Worm (Caenorhabditis elegans) whole organism, L3 larva: Measurements from ENCODE around the gene lec-3.
A peak's percentile ranks its signal among the peaks of the same experiment; 100 is the strongest.

Experiments used
- R02D3.7 ChIP-seq: fragments of 150-350 bp; optimal IDR thresholded peaks from 2 replicates; lab custom pipeline; 2014; ENCODE audit warnings: missing biosample characterization, missing genetic modification characterization
- ZK546.5 ChIP-seq: sonication (generic microtip); optimal IDR thresholded peaks from 2 replicates; lab custom pipeline; 2017; ENCODE audit warnings: missing biosample characterization, missing genetic modification characterization
- aly-2 ChIP-seq: fragments of 150-350 bp; optimal IDR thresholded peaks from 2 replicates; lab custom pipeline; 2014; ENCODE audit warnings: missing biosample characterization, missing genetic modification characterization
- ceh-9 ChIP-seq: sonication (generic microtip); optimal IDR thresholded peaks from 2 replicates; lab custom pipeline; 2018; ENCODE audit warnings: missing biosample characterization, missing genetic modification characterization
- egl-27 ChIP-seq: sonication (generic microtip); optimal IDR thresholded peaks from 4 replicates; lab custom pipeline; 2017; ENCODE audit warnings: missing biosample characterization, missing genetic modification reagents, missing genetic modification characterization
- egl-5 ChIP-seq: fragments of 150-350 bp; optimal IDR thresholded peaks from 2 replicates; lab custom pipeline; 2017; ENCODE audit warnings: missing biosample characterization, missing genetic modification reagents, missing genetic modification characterization, inconsistent platforms
- elt-1 ChIP-seq: fragments of 150-350 bp; optimal IDR thresholded peaks from 2 replicates; lab custom pipeline; 2014; ENCODE audit warnings: missing biosample characterization, missing genetic modification characterization
- elt-2 ChIP-seq: sonication (generic microtip); optimal IDR thresholded peaks from 2 replicates; lab custom pipeline; 2016; ENCODE audit warnings: missing genetic modification reagents, mild to moderate bottlenecking, missing genetic modification characterization, missing compliant biosample characterization
- elt-3 ChIP-seq, 3 experiments: fragments of 150-350 bp in 1 of 3; sonication (generic microtip) in 2 of 3; optimal IDR thresholded peaks; 2 replicates in 2 of 3; 4 replicates in 1 of 3; lab custom pipeline; 2014 to 2017; ENCODE audit warnings: missing biosample characterization in 3 of 3, missing genetic modification characterization in 3 of 3
- fkh-10 ChIP-seq: sonication (generic microtip); optimal IDR thresholded peaks from 2 replicates; lab custom pipeline; 2017; ENCODE audit warnings: missing biosample characterization, missing genetic modification reagents, missing genetic modification characterization
- fkh-2 ChIP-seq: fragments of 150-350 bp; optimal IDR thresholded peaks from 2 replicates; lab custom pipeline; 2014; ENCODE audit warnings: missing biosample characterization, missing genetic modification reagents, missing genetic modification characterization
- jun-1 ChIP-seq: fragments of 150-350 bp; optimal IDR thresholded peaks from 2 replicates; lab custom pipeline; 2014; ENCODE audit warnings: missing biosample characterization, missing genetic modification reagents, missing genetic modification characterization
- lin-15B ChIP-seq: fragments of 150-350 bp; optimal IDR thresholded peaks from 2 replicates; lab custom pipeline; 2014; ENCODE audit warnings: missing biosample characterization, missing genetic modification characterization
- lin-39 ChIP-seq: fragments of 150-350 bp; optimal IDR thresholded peaks from 2 replicates; lab custom pipeline; 2018; ENCODE audit warnings: missing biosample characterization, missing genetic modification reagents, missing genetic modification characterization
- mdl-1 ChIP-seq: fragments of 150-350 bp; optimal IDR thresholded peaks from 2 replicates; lab custom pipeline; 2014; ENCODE audit warnings: missing biosample characterization, missing genetic modification characterization
- mml-1 ChIP-seq: fragments of 150-350 bp; sonication (generic microtip); optimal IDR thresholded peaks from 3 replicates; lab custom pipeline; 2014; ENCODE audit warnings: missing biosample characterization, missing genetic modification characterization
- nfya-1 ChIP-seq: sonication (generic microtip); optimal IDR thresholded peaks from 2 replicates; lab custom pipeline; 2017; ENCODE audit warnings: missing genetic modification characterization, mild to moderate bottlenecking, missing compliant biosample characterization, antibody characterized with exemption, moderate library complexity; ENCODE audit not compliant: insufficient read depth
- nhr-11 ChIP-seq: fragments of 150-350 bp; optimal IDR thresholded peaks from 2 replicates; lab custom pipeline; 2014; ENCODE audit warnings: missing biosample characterization, missing genetic modification characterization
- nhr-12 ChIP-seq: fragments of 150-350 bp; optimal IDR thresholded peaks from 2 replicates; lab custom pipeline; 2014; ENCODE audit warnings: missing biosample characterization, missing genetic modification characterization
- nhr-23 ChIP-seq: fragments of 150-350 bp; optimal IDR thresholded peaks from 2 replicates; lab custom pipeline; 2014; ENCODE audit warnings: missing biosample characterization, missing genetic modification reagents, missing genetic modification characterization
- nhr-237 ChIP-seq: fragments of 150-350 bp; optimal IDR thresholded peaks from 2 replicates; lab custom pipeline; 2014; ENCODE audit warnings: missing biosample characterization, missing genetic modification characterization
- nhr-25 ChIP-seq: sonication (generic microtip); optimal IDR thresholded peaks from 2 replicates; lab custom pipeline; 2017; ENCODE audit warnings: missing biosample characterization, missing genetic modification characterization
- nhr-28 ChIP-seq: fragments of 150-350 bp; optimal IDR thresholded peaks from 2 replicates; lab custom pipeline; 2014; ENCODE audit warnings: missing biosample characterization, missing genetic modification characterization
- nhr-43 ChIP-seq: sonication (generic microtip); optimal IDR thresholded peaks from 2 replicates; lab custom pipeline; 2016; ENCODE audit warnings: mild to moderate bottlenecking, missing genetic modification characterization, missing compliant biosample characterization; ENCODE audit not compliant: poor library complexity, severe bottlenecking
- nhr-76 ChIP-seq: fragments of 150-350 bp; sonication (generic microtip); optimal IDR thresholded peaks from 5 replicates; lab custom pipeline; 2014; ENCODE audit warnings: missing biosample characterization, missing genetic modification characterization
- pha-4 ChIP-seq: fragments of 150-350 bp; optimal IDR thresholded peaks from 2 replicates; lab custom pipeline; 2014; ENCODE audit warnings: missing biosample characterization, missing genetic modification reagents, missing genetic modification characterization
- pqm-1 ChIP-seq: fragments of 150-350 bp; optimal IDR thresholded peaks from 2 replicates; lab custom pipeline; 2017; ENCODE audit warnings: missing biosample characterization, missing genetic modification characterization, inconsistent platforms
- skn-1 ChIP-seq: fragments of 150-350 bp; optimal IDR thresholded peaks from 2 replicates; lab custom pipeline; 2014; ENCODE audit warnings: missing biosample characterization, missing genetic modification characterization
- snpc-4 ChIP-seq: fragments of 150-350 bp; optimal IDR thresholded peaks from 2 replicates; lab custom pipeline; 2014; ENCODE audit warnings: missing biosample characterization, missing genetic modification characterization
- tbx-2 ChIP-seq: sonication (generic microtip); optimal IDR thresholded peaks from 2 replicates; lab custom pipeline; 2016; ENCODE audit warnings: mild to moderate bottlenecking, missing genetic modification characterization, missing compliant biosample characterization
- zag-1 ChIP-seq: fragments of 150-350 bp; optimal IDR thresholded peaks from 2 replicates; lab custom pipeline; 2014; ENCODE audit warnings: missing biosample characterization, missing genetic modification characterization
- ztf-4 ChIP-seq: fragments of 150-350 bp; optimal IDR thresholded peaks from 2 replicates; lab custom pipeline; 2014; ENCODE audit warnings: missing biosample characterization, missing genetic modification characterization

Gene lec-3

DNA sequence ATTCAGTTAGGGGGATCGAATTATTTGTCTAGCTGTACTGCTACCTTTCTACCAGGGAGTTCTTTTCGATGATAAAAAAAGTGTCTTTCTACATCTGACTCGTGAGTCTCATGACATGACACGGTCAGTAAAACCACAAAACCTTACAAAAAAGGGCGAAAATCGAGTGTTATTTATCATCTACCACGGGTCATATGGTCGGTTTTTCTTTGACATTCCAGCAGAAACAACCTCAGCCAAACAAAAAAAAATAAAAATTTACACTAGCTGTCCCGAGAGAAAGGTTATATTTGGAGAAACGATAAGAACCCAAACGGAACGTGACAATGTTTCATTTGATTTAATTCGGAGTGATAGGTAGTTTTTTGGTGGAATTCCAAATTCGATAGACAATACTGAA, 28.8 kb downstream of the lec-3 start:
- TF ChIP-seq lin-39 (no peak), mdl-1 (tag; lab: Kevin White, UChicago) (no peak), ZK546.5 (no peak), nhr-237 (tag; lab: Kevin White, UChicago) (no peak), pha-4 (tag; lab: Kevin White, UChicago) (peak; percentile 43)
- TF ChIP-seq, all 47 proteins: peak for 1

DNA sequence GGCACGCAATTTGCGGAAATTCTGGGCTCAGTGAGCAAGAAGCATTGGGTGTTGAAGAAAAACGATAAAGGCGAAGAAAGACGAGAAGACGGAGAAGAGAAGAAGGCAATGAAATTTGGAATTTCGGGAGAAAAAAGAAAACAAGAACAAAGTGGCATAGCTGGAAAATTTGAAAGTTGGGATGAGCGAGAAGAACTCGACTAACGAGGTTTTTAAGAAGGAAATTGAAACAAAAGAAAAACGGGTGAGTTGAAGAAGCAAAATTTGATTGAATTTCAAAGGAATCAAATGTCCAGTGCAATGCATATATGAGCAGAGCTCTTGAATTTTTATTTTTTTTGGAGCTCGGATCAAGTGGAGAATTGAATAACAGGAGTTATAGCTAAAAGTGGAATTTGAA, 30.8 kb downstream of the lec-3 start:
- peak; percentile 78 for TF ChIP-seq fkh-10 (GFP tag; lab: Kevin White, UChicago)
- TF ChIP-seq ceh-9 (tag; lab: Kevin White, UChicago), result no peak
- TF ChIP-seq, all 47 proteins: peak for 1

DNA sequence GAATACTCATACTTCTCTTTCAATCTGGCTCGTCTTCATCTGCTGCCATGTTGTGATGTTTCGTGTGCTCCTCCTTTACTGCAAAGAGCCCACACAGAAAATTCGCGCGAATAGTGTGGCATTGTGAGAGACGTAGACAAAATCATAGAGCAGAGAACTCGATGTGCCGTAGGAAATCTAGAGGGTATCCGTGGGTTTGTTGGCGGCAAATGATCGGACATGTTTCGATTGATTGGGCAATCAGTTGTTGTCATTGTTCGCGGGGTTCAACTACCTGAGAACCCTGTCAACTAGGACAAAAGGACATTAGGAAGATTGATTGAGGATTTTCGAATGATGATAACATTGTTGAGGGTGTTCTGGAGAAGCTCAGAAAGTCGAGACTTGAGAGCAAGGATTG, 34.1 kb downstream of the lec-3 start:
- TF ChIP-seq R02D3.7 (tag; lab: Kevin White, UChicago) (no peak), zag-1 (tag; lab: Kevin White, UChicago) (no peak), lin-15B (tag; lab: Kevin White, UChicago) (no peak)

DNA sequence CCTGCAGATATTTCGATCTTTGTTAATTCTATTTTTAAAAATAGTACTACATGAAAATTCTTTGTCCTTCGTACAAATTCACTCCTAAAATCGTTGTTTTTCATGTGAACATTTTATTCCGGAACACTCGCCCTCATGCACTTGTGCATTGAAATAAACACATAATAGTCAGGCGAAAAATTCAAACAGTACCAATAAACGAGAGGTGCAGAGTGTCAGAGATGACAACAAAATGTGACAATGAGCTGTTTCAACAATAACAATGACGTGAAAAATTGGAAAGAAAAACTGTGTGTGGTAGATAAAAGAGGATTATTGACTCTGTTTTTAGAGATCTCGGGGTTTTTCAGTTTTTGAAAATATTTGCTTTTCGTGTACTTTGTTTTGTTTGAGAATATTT, 37.3 kb downstream of the lec-3 start, which contains the start of gene F52H3.6:
TSS of gene F52H3.6 (minus strand) at position 228 of the 400 bp plus-strand sequence.
- no peak for TF ChIP-seq fkh-2 (tag; lab: Kevin White, UChicago)
- TF ChIP-seq pha-4 (tag; lab: Kevin White, UChicago), result peak; percentile 74
- peak; percentile 32 for TF ChIP-seq elt-2

DNA sequence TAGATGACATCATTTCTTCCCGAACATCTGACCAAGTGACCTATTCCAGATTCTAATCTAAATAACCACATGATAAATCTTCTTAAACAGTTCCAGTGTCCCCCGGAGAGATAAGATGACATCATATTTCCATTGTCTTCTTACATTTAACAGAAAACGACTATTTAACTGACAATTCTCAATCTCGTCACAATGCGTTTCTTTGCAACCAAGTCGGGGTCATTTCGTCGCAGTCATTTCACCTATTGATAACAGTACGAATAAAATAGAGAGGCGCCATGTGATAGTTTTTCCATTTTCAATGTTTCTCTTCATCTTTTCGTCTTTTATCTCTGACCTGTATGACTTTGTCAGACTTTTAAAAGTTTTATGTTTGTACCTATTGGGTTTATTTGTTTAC, 38.1 kb downstream of the lec-3 start:
- TF ChIP-seq nfya-1 (tag; lab: Kevin White, UChicago), result peak; percentile 25
- TF ChIP-seq fkh-2 (tag; lab: Kevin White, UChicago), result no peak
- no peak for TF ChIP-seq egl-27 (tag; lab: Kevin White, UChicago)
- peak; percentile 24 for TF ChIP-seq nhr-25
- no peak for TF ChIP-seq mdl-1 (tag; lab: Kevin White, UChicago)
- no peak for TF ChIP-seq skn-1 (tag; lab: Kevin White, UChicago)
- TF ChIP-seq ztf-4 (tag; lab: Kevin White, UChicago), result no peak
- no peak for TF ChIP-seq nhr-76 (tag; lab: Kevin White, UChicago)
- no peak for TF ChIP-seq snpc-4 (tag; lab: Kevin White, UChicago)
- no peak for TF ChIP-seq ceh-9 (tag; lab: Kevin White, UChicago)
- peak; percentile 21 for TF ChIP-seq jun-1
- TF ChIP-seq pqm-1 (tag; lab: Kevin White, UChicago), result peak; percentile 64
- TF ChIP-seq elt-2, result peak; percentile 72
- peak; percentile 32 for TF ChIP-seq pha-4 (tag; lab: Kevin White, UChicago)
- no peak for TF ChIP-seq ZK546.5
- peak; percentile 97 for TF ChIP-seq nhr-23 (tag; lab: Kevin White, UChicago)
- TF ChIP-seq elt-1 (tag; lab: Kevin White, UChicago), result no peak
- TF ChIP-seq nhr-12 (tag; lab: Kevin White, UChicago), result no peak
- TF ChIP-seq nhr-28 (tag; lab: Kevin White, UChicago), result no peak
- no peak for TF ChIP-seq egl-5
- TF ChIP-seq elt-3 (tag; optimal IDR thresholded peaks at IDR 0.05; lab: Kevin White, UChicago), result peak in 2 of 3 experiments; percentile 60 to 63
- TF ChIP-seq nhr-43 (tag; lab: Kevin White, UChicago), result peak; percentile 83

DNA sequence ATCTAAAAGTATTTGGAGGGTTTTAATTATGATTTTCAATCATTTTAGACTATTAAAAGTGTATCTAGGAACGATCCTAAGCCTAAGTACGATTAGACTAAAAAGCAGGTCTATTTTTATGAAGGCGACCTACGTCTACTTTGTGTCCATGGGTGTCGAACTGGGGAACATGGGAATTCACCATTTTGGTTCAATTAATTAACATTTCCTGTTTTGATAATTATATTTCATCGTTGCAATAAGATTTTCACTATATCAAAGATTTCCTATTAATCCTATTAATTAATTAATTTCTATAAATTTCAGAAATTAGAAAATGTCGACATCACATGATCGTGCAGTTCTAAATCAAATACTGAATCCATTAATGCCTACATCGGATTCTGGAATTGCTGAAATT, 39.0 kb downstream of the lec-3 start, which contains the start of gene ttc-36:
TSS of gene ttc-36 (plus strand) at position 301 of the 400 bp plus-strand sequence.
- TF ChIP-seq lin-15B (tag; lab: Kevin White, UChicago) (no peak), elt-3 (tag; optimal IDR thresholded peaks at IDR 0.05; lab: Kevin White, UChicago) (no peak), elt-1 (tag; lab: Kevin White, UChicago) (no peak), tbx-2 (tag; lab: Kevin White, UChicago) (no peak), mml-1 (no peak), fkh-10 (GFP tag; lab: Kevin White, UChicago) (no peak), aly-2 (tag; lab: Kevin White, UChicago) (no peak), ZK546.5 (no peak), nhr-11 (no peak), nhr-25 (no peak), R02D3.7 (tag; lab: Kevin White, UChicago) (no peak), ceh-9 (tag; lab: Kevin White, UChicago) (no peak), nhr-28 (tag; lab: Kevin White, UChicago) (no peak), ztf-4 (tag; lab: Kevin White, UChicago) (no peak), elt-2 (no peak), jun-1 (no peak)
